Fruit fly (Drosophila melanogaster): ENCODE measurements around the gene CG34302.
A peak's percentile ranks its signal among the peaks of the same experiment; 100 is the strongest.

CG34302 gene

DNA sequence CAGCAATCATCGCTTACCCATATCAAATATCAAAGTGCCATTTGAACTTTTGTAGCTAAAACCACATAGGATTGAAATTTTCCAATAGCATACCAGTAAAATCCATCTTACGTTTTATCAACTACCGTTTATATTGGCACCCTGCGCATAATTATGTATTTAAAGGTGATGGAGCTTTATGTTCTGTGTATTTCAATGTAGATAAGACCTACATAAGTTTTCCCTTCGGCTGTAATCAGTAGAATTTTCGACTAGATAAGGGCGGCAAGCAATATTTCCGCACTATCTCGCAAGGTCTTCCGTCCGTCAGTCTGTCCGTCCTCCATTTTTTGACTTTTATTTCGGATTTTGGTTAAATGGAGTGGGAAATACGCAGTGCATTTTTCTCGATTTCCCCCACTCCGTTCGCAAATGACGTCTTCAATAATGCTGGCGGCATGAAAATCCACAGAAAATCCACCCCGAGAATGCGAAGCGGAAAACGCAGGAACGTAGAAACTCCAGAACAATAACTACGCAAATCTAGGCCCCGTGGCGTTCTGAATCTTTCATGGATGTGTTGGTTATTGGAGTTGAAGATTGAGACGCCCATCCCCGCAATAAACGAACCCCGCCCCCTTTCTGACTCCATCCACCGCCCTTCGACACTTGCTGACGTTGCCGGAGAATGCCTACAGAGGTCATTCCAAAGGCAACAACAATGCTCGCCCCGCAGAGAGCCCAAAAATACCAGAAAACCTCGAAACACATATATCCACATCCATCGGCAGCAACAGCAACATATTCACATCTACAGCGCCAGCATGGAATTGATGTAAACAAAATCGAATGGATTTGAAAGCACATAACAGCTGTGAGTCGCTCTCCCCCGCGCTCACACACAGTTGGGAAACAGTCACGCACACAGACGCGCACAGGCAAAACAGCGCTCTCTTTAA is 49.5 kb upstream of the CG34302 start (continued):
- TF ChIP-seq seq (GFP tag; IDR thresholded peaks at IDR 0.05), result peak; percentile 55; the same call in 1 of the 2 replicates
- TF ChIP-seq abd-A (tag; optimal IDR thresholded peaks at IDR 0.05), result peak; percentile 96
- TF ChIP-seq CG2120 (GFP tag; optimal IDR thresholded peaks at IDR 0.05), result no peak
- TF ChIP-seq cg (GFP tag; optimal IDR thresholded peaks at IDR 0.05), result peak; percentile 81
- peak; percentile 77 for TF ChIP-seq nerfin-1 (tag; optimal IDR thresholded peaks at IDR 0.05)
- no peak for TF ChIP-seq ind (GFP tag; optimal IDR thresholded peaks at IDR 0.05)
- TF ChIP-seq eve (GFP tag; optimal IDR thresholded peaks at IDR 0.05), result no peak
- TF ChIP-seq sna (GFP tag; IDR thresholded peaks at IDR 0.05; ENCODE audit: partially characterized antibody), result 0 out of 2 replicates have a peak, but pooled peaks have one; percentile 45
- no peak for TF ChIP-seq tna (GFP tag; IDR thresholded peaks at IDR 0.05; ENCODE audit: partially characterized antibody)
- peak; percentile 13 for TF ChIP-seq sug (tag; optimal IDR thresholded peaks at IDR 0.05)
- peak; percentile 32; the same call in 1 of the 2 replicates for TF ChIP-seq CG13287 (GFP tag; IDR thresholded peaks at IDR 0.05; ENCODE audit: partially characterized antibody)
- TF ChIP-seq CG12769 (tag; optimal IDR thresholded peaks at IDR 0.05), result peak; percentile 58
- TF ChIP-seq ttk (GFP tag; IDR thresholded peaks at IDR 0.05), result 0 out of 2 replicates have a peak, but pooled peaks have one; percentile 24
- TF ChIP-seq jing (GFP tag; optimal IDR thresholded peaks at IDR 0.05), result no peak
- TF ChIP-seq CG34376 (GFP tag; optimal IDR thresholded peaks at IDR 0.05), result peak; percentile 29
- peak; percentile 1 for TF ChIP-seq CG13296 (GFP tag; optimal IDR thresholded peaks at IDR 0.05)
- TF ChIP-seq sd (tag; optimal IDR thresholded peaks at IDR 0.05), result peak; percentile 96
- no peak for TF ChIP-seq CG14441 (GFP tag; IDR thresholded peaks at IDR 0.05)
- no peak for TF ChIP-seq Nf-YA (GFP tag; IDR thresholded peaks at IDR 0.05)
- TF ChIP-seq fd96Cb (tag; optimal IDR thresholded peaks at IDR 0.05), result peak; percentile 6
- TF ChIP-seq gem (tag; optimal IDR thresholded peaks at IDR 0.05), result peak; percentile 19
- no peak for TF ChIP-seq CG42726 (GFP tag; IDR thresholded peaks at IDR 0.05; ENCODE audit: partially characterized antibody)
- no peak for TF ChIP-seq Atf-2 (GFP tag; optimal IDR thresholded peaks at IDR 0.05)
- no peak for TF ChIP-seq p53 (GFP tag; optimal IDR thresholded peaks at IDR 0.05)
- TF ChIP-seq Myb (GFP tag; optimal IDR thresholded peaks at IDR 0.05), result peak; percentile 6
- peak; percentile 32 for TF ChIP-seq yki (optimal IDR thresholded peaks at IDR 0.05)
- no peak for TF ChIP-seq zfh1 (GFP tag; IDR thresholded peaks at IDR 0.05)
- TF ChIP-seq chinmo (GFP tag; IDR thresholded peaks at IDR 0.05; ENCODE audit: partially characterized antibody), result peak; percentile 97
- TF ChIP-seq ATbp (GFP tag; optimal IDR thresholded peaks at IDR 0.05), result no peak
- peak in 1 of 2 experiments; percentile 90 for TF ChIP-seq Hr78 (GFP tag; optimal IDR thresholded peaks at IDR 0.05)
- no peak for TF ChIP-seq CG17912 (GFP tag; optimal IDR thresholded peaks at IDR 0.05)
- TF ChIP-seq CG10209 (GFP tag; optimal IDR thresholded peaks at IDR 0.05), result no peak

DNA sequence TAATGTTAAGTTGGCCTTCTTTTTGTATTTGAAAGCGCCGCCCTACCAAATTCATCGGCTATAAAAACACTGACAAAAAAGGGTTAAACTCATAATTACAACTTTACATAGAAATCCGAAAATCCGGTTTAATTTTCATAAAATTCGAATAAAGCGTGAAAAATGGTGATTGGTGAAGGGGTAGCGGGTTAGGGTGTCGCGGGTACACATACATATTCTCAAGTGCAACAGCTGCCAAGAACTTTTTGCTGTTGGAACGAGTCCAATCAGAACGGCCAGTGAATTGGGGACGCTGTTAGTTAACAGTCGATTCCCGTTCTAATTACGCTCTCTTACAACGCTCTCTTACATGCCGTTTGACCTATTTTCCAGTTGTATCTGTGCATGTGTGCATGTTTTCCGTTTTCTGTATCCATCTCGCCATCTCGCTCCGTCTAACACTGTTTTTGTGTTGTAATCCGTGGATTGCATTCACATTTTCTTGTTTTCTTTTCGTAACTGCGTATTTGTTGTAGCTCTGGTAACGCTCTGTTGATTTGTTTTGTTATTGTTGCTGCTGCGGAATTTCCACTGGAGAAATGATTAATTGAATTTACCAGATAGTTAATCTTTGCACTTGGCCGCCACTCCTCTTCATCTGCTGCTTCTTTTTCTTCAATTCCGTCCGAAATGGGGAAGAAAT is 48.7 kb upstream of the CG34302 start:
- TF ChIP-seq CG4820 (GFP tag; optimal IDR thresholded peaks at IDR 0.05) (no peak), CoRest (tag; optimal IDR thresholded peaks at IDR 0.05) (peak; percentile 24), CG33557 (GFP tag; optimal IDR thresholded peaks at IDR 0.05) (no peak), TFAM (GFP tag; optimal IDR thresholded peaks at IDR 0.05) (no peak), Nf-YB (GFP tag; optimal IDR thresholded peaks at IDR 0.05) (peak; percentile 1), CG15011 (GFP tag; optimal IDR thresholded peaks at IDR 0.05) (no peak), CG7928 (GFP tag; optimal IDR thresholded peaks at IDR 0.05) (no peak), corto (GFP tag; optimal IDR thresholded peaks at IDR 0.05) (no peak), CG4854 (GFP tag; optimal IDR thresholded peaks at IDR 0.05) (no peak), CTCF (GFP tag; optimal IDR thresholded peaks at IDR 0.05) (no peak), CG11085 (GFP tag; IDR thresholded peaks at IDR 0.05) (no peak), CG11093 (GFP tag; IDR thresholded peaks at IDR 0.05) (no peak), mld (GFP tag; IDR thresholded peaks at IDR 0.05; ENCODE audit: partially characterized antibody) (no peak), shn (GFP tag; optimal IDR thresholded peaks at IDR 0.05) (no peak), peb (GFP tag; IDR thresholded peaks at IDR 0.05) (no peak), HHEX (GFP tag; optimal IDR thresholded peaks at IDR 0.05) (peak; percentile 8), CG10565 (GFP tag; optimal IDR thresholded peaks at IDR 0.05) (no peak)

Measured in whole organism, embryonic.